Fruit fly (Drosophila melanogaster): ENCODE measurements around the gene Ptpa.

Ptpa gene

dm6 chr2L:3373242-3373641 lies 3.6 kb upstream of the Ptpa start, which contains the start of gene GramD1B (continued):
- no peak for TF ChIP-seq CG2202 (tag; optimal IDR thresholded peaks at IDR 0.05)
- TF ChIP-seq CG11560 (tag; IDR thresholded peaks at IDR 0.05): no peak
- TF ChIP-seq CG7271 (tag; optimal IDR thresholded peaks at IDR 0.05): no peak
- peak; percentile 7 for TF ChIP-seq fu2 (GFP tag; optimal IDR thresholded peaks at IDR 0.05)
- no peak for TF ChIP-seq CG4360 (GFP tag; IDR thresholded peaks at IDR 0.05)
- peak; percentile 51 for TF ChIP-seq Fer1 (GFP tag; optimal IDR thresholded peaks at IDR 0.05)
- no peak for TF ChIP-seq klu (GFP tag; IDR thresholded peaks at IDR 0.05)
- peak; percentile 83 for TF ChIP-seq Med (GFP tag)
- no peak for TF ChIP-seq CG34376 (GFP tag; optimal IDR thresholded peaks at IDR 0.05)
- TF ChIP-seq Nf-YB (GFP tag; optimal IDR thresholded peaks at IDR 0.05): no peak
- TF ChIP-seq CG5180 (GFP tag; optimal IDR thresholded peaks at IDR 0.05): no peak
- TF ChIP-seq YL-1 (GFP tag; optimal IDR thresholded peaks at IDR 0.05): peak; percentile 57
- no peak for TF ChIP-seq CG8944 (GFP tag; optimal IDR thresholded peaks at IDR 0.05)
- 0 out of 3 replicates have a peak, but pooled peaks have one; percentile 34 for TF ChIP-seq CG17361 (GFP tag; IDR thresholded peaks at IDR 0.05)
- peak; percentile 43; the same call in 1 of the 3 replicates for TF ChIP-seq zen2 (GFP tag; IDR thresholded peaks at IDR 0.05; ENCODE audit: partially characterized antibody)
- TF ChIP-seq Ada2b (GFP tag; IDR thresholded peaks at IDR 0.05): no peak
- TF ChIP-seq CG32532 (GFP tag; IDR thresholded peaks at IDR 0.05): no peak
- no peak for TF ChIP-seq CG17359 (tag; optimal IDR thresholded peaks at IDR 0.05)
- no peak for TF ChIP-seq disco-r (GFP tag; optimal IDR thresholded peaks at IDR 0.05)
- no peak for TF ChIP-seq grn (GFP tag; optimal IDR thresholded peaks at IDR 0.05)
- no peak for TF ChIP-seq Doc3 (GFP tag; IDR thresholded peaks at IDR 0.05; ENCODE audit: partially characterized antibody)
- no peak for TF ChIP-seq CG32767 (GFP tag; IDR thresholded peaks at IDR 0.05)
- TF ChIP-seq trem (tag; optimal IDR thresholded peaks at IDR 0.05): peak; percentile 62
- TF ChIP-seq ssp (GFP tag; IDR thresholded peaks at IDR 0.05): no peak
- no peak for TF ChIP-seq Spps (tag; optimal IDR thresholded peaks at IDR 0.05)
- TF ChIP-seq GATAe (GFP tag; conservative IDR thresholded peaks at IDR 0.05): no peak
- TF ChIP-seq tio (GFP tag; optimal IDR thresholded peaks at IDR 0.05): no peak
- TF ChIP-seq CG33213 (GFP tag; optimal IDR thresholded peaks at IDR 0.05): peak; percentile 47
- no peak for TF ChIP-seq eve (GFP tag; optimal IDR thresholded peaks at IDR 0.05)
- TF ChIP-seq Dbx (GFP tag; IDR thresholded peaks at IDR 0.05): no peak
- no peak for TF ChIP-seq slp2 (GFP tag; optimal IDR thresholded peaks at IDR 0.05)
- TF ChIP-seq HHEX (GFP tag; optimal IDR thresholded peaks at IDR 0.05): peak; percentile 21
- TF ChIP-seq Nf-YA (GFP tag; IDR thresholded peaks at IDR 0.05): no peak
- TF ChIP-seq sqz (GFP tag; optimal IDR thresholded peaks at IDR 0.05): no peak
- TF ChIP-seq B-H1 (GFP tag; IDR thresholded peaks at IDR 0.05): no peak
- no peak for TF ChIP-seq CG17802 (tag; optimal IDR thresholded peaks at IDR 0.05)
- peak; percentile 97 for TF ChIP-seq stwl (tag; optimal IDR thresholded peaks at IDR 0.05)
- TF ChIP-seq hkb (optimal IDR thresholded peaks at IDR 0.05): no peak
- no peak for TF ChIP-seq hkb (GFP tag; IDR thresholded peaks at IDR 0.05)
- TF ChIP-seq CG5953 (GFP tag; IDR thresholded peaks at IDR 0.05): no peak
- no peak for TF ChIP-seq CG6854 (GFP tag; optimal IDR thresholded peaks at IDR 0.05)
- no peak for TF ChIP-seq CG42726 (GFP tag; IDR thresholded peaks at IDR 0.05; ENCODE audit: partially characterized antibody)
- TF ChIP-seq toy (GFP tag; IDR thresholded peaks at IDR 0.05): no peak
- no peak for TF ChIP-seq CG10321 (GFP tag; IDR thresholded peaks at IDR 0.05)
- TF ChIP-seq btn (GFP tag; optimal IDR thresholded peaks at IDR 0.05): no peak
- TF ChIP-seq Side (GFP tag; optimal IDR thresholded peaks at IDR 0.05): peak; percentile 6
- TF ChIP-seq CG17385 (GFP tag; optimal IDR thresholded peaks at IDR 0.05): no peak
- no peak for TF ChIP-seq MTF-1 (GFP tag; optimal IDR thresholded peaks at IDR 0.05; ENCODE audit: borderline replicate concordance)
- TF ChIP-seq ewg (GFP tag; optimal IDR thresholded peaks at IDR 0.05): peak; percentile 41
- no peak for TF ChIP-seq luna (GFP tag; optimal IDR thresholded peaks at IDR 0.05)
- no peak for TF ChIP-seq mirr (GFP tag; optimal IDR thresholded peaks at IDR 0.05)
- no peak for TF ChIP-seq D (optimal IDR thresholded peaks at IDR 0.05)
- TF ChIP-seq D (GFP tag; optimal IDR thresholded peaks at IDR 0.05): no peak
